Fruit fly (Drosophila melanogaster) whole organism, embryonic: ENCODE results near the gene Snx17.

ENCODE experiments used
- CG1024 ChIP-seq: fragments of 200-800 bp; sonication (Bioruptor generic); IDR thresholded peaks from 2 replicates; pipeline ENCODE4 v1.3.6; 2022; ENCODE audit warnings: missing biosample characterization, missing genetic modification characterization
- CG10321 ChIP-seq: fragments of 200-800 bp; sonication (Bioruptor generic); IDR thresholded peaks from 2 replicates; pipeline ENCODE4 v1.3.6; 2022; ENCODE audit warnings: missing biosample characterization, missing genetic modification characterization
- CG10462 ChIP-seq: fragments of 200-800 bp; sonication (Bioruptor generic); optimal IDR thresholded peaks from 2 replicates; lab custom pipeline; 2016; ENCODE audit warnings: missing biosample characterization, missing genetic modification characterization
- CG11247 ChIP-seq: fragments of 200-800 bp; sonication (Bioruptor generic); IDR thresholded peaks from 2 replicates; pipeline ENCODE4 v1.3.6; 2022; ENCODE audit warnings: missing biosample characterization, missing genetic modification characterization
- CG12299 ChIP-seq: fragments of 200-800 bp; sonication (Bioruptor generic); optimal IDR thresholded peaks from 2 replicates; lab custom pipeline; 2018; ENCODE audit warnings: missing biosample characterization, mild to moderate bottlenecking, missing genetic modification characterization
- CG13296 ChIP-seq: fragments of 200-800 bp; sonication (Bioruptor generic); optimal IDR thresholded peaks from 3 replicates; lab custom pipeline; 2018; ENCODE audit warnings: missing biosample characterization, mild to moderate bottlenecking, missing genetic modification characterization
- CG13624 ChIP-seq: fragments of 200-800 bp; sonication (Bioruptor generic); optimal IDR thresholded peaks from 2 replicates; lab custom pipeline; 2016; ENCODE audit warnings: missing biosample characterization, missing genetic modification characterization
- CG14710 ChIP-seq: fragments of 200-800 bp; sonication (Bioruptor generic); optimal IDR thresholded peaks from 3 replicates; lab custom pipeline; 2019; ENCODE audit warnings: missing biosample characterization, mild to moderate bottlenecking, missing genetic modification characterization, moderate library complexity
- CG15696 ChIP-seq: fragments of 200-800 bp; sonication (Bioruptor generic); optimal IDR thresholded peaks from 2 replicates; lab custom pipeline; 2019; ENCODE audit warnings: missing biosample characterization, mild to moderate bottlenecking, missing genetic modification characterization, moderate library complexity
- CG17802 ChIP-seq: fragments of 200-800 bp; sonication (Bioruptor generic); optimal IDR thresholded peaks from 2 replicates; lab custom pipeline; 2018; ENCODE audit warnings: missing biosample characterization, mild to moderate bottlenecking, missing genetic modification characterization, moderate library complexity
- CG2875 ChIP-seq: fragments of 200-800 bp; sonication (Bioruptor generic); optimal IDR thresholded peaks from 2 replicates; lab custom pipeline; 2017; ENCODE audit warnings: missing biosample characterization, mild to moderate bottlenecking, missing genetic modification characterization, missing genetic modification reagents
- CG31388 ChIP-seq: fragments of 200-800 bp; sonication (Bioruptor generic); optimal IDR thresholded peaks from 2 replicates; lab custom pipeline; 2016; ENCODE audit warnings: missing biosample characterization, missing genetic modification characterization
- CG3163 ChIP-seq: fragments of 200-800 bp; sonication (Bioruptor generic); optimal IDR thresholded peaks from 3 replicates; lab custom pipeline; 2016; ENCODE audit warnings: missing biosample characterization, missing genetic modification characterization
- CG33557 ChIP-seq: fragments of 200-800 bp; sonication (Bioruptor generic); optimal IDR thresholded peaks from 2 replicates; lab custom pipeline; 2019; ENCODE audit warnings: missing biosample characterization, mild to moderate bottlenecking, missing genetic modification characterization, moderate library complexity
- CG3847 ChIP-seq: fragments of 200-800 bp; sonication (Bioruptor generic); IDR thresholded peaks from 2 replicates; pipeline ENCODE4 v1.3.6; 2022; ENCODE audit warnings: missing biosample characterization, missing genetic modification characterization
- CG4617 ChIP-seq: fragments of 200-800 bp; sonication (Bioruptor generic); optimal IDR thresholded peaks from 3 replicates; lab custom pipeline; 2016; ENCODE audit warnings: missing biosample characterization, missing genetic modification characterization, borderline replicate concordance
- CG4730 ChIP-seq: fragments of 200-800 bp; sonication (Bioruptor generic); IDR thresholded peaks from 2 replicates; pipeline ENCODE4 v1.3.6; 2022; ENCODE audit warnings: missing biosample characterization, missing genetic modification characterization
- CG4820 ChIP-seq: fragments of 200-800 bp; sonication (Bioruptor generic); optimal IDR thresholded peaks from 3 replicates; lab custom pipeline; 2016; ENCODE audit warnings: missing biosample characterization, missing genetic modification characterization
- CG6654 ChIP-seq: fragments of 200-800 bp; sonication (Bioruptor generic); optimal IDR thresholded peaks from 2 replicates; lab custom pipeline; 2017; ENCODE audit warnings: missing biosample characterization, mild to moderate bottlenecking, missing genetic modification characterization
- CG6689 ChIP-seq: fragments of 200-800 bp; sonication (Bioruptor generic); IDR thresholded peaks from 2 replicates; pipeline ENCODE4 v1.3.6; 2022; ENCODE audit warnings: missing biosample characterization, missing genetic modification characterization
- CG7271 ChIP-seq: fragments of 200-800 bp; sonication (Bioruptor generic); optimal IDR thresholded peaks from 2 replicates; lab custom pipeline; 2018; ENCODE audit warnings: missing biosample characterization, mild to moderate bottlenecking, missing genetic modification characterization, moderate library complexity
- CG7839 ChIP-seq: fragments of 200-800 bp; sonication (Bioruptor generic); optimal IDR thresholded peaks from 3 replicates; lab custom pipeline; 2018; ENCODE audit warnings: missing biosample characterization, mild to moderate bottlenecking, missing genetic modification characterization, moderate library complexity
- CG7928 ChIP-seq: fragments of 200-800 bp; sonication (Bioruptor generic); optimal IDR thresholded peaks from 2 replicates; lab custom pipeline; 2017; ENCODE audit warnings: missing biosample characterization, mild to moderate bottlenecking, missing genetic modification characterization
- CG7963 ChIP-seq: fragments of 200-800 bp; sonication (Bioruptor generic); IDR thresholded peaks from 3 replicates; pipeline ENCODE4 v1.3.6; 2022; ENCODE audit warnings: missing biosample characterization, missing genetic modification characterization; ENCODE audit not compliant: partially characterized antibody
- CG7987 ChIP-seq: fragments of 200-800 bp; sonication (Bioruptor generic); optimal IDR thresholded peaks from 2 replicates; lab custom pipeline; 2018; ENCODE audit warnings: missing biosample characterization, mild to moderate bottlenecking, missing genetic modification characterization, moderate library complexity
- D ChIP-seq, 2 experiments: fragments of 200-800 bp in 1 of 2; fragments of >200 bp in 1 of 2; sonication (Bioruptor generic) in 1 of 2; optimal IDR thresholded peaks; 2 replicates in 1 of 2; 3 replicates in 1 of 2; lab custom pipeline; 2017; ENCODE audit warnings: mild to moderate bottlenecking in 1 of 2, missing biosample characterization in 1 of 2, missing genetic modification characterization in 1 of 2, missing genetic modification reagents in 1 of 2
- Dbx ChIP-seq: fragments of 200-800 bp; sonication (Bioruptor generic); IDR thresholded peaks from 3 replicates; pipeline ENCODE4 v1.3.6; 2022; ENCODE audit warnings: missing biosample characterization, missing genetic modification characterization
- GATAe ChIP-seq: fragments of 200-800 bp; sonication (Bioruptor generic); conservative IDR thresholded peaks from 2 replicates; pipeline ENCODE4 v1.3.6; 2022; ENCODE audit warnings: missing biosample characterization, missing genetic modification characterization
- Jarid2 ChIP-seq: fragments of 200-800 bp; sonication (Bioruptor generic); optimal IDR thresholded peaks from 3 replicates; lab custom pipeline; 2017; ENCODE audit warnings: mild to moderate bottlenecking, missing biosample characterization, missing genetic modification reagents, missing genetic modification characterization
- Opbp ChIP-seq: fragments of 200-800 bp; sonication (Bioruptor generic); IDR thresholded peaks from 3 replicates; pipeline ENCODE4 v1.3.6; 2022; ENCODE audit warnings: missing biosample characterization, missing genetic modification characterization; ENCODE audit not compliant: partially characterized antibody
- Optix ChIP-seq: fragments of 200-800 bp; sonication (Bioruptor generic); IDR thresholded peaks from 3 replicates; pipeline ENCODE4 v1.3.6; 2022; ENCODE audit warnings: missing biosample characterization, missing genetic modification characterization
- PHDP ChIP-seq: fragments of 200-800 bp; sonication (Bioruptor generic); optimal IDR thresholded peaks from 3 replicates; lab custom pipeline; 2018; ENCODE audit warnings: missing biosample characterization, mild to moderate bottlenecking, missing genetic modification characterization, moderate library complexity
- Stat92E ChIP-seq, 3 experiments: fragments of >200 bp in 2 of 3; fragments of 200-800 bp in 1 of 3; sonication (Bioruptor generic) in 1 of 3; optimal IDR thresholded peaks; 2 replicates each; lab custom pipeline; 2017 to 2019; ENCODE audit warnings: missing biosample characterization in 3 of 3, missing genetic modification characterization in 3 of 3, mild to moderate bottlenecking in 1 of 3, moderate library complexity in 1 of 3
- Trl ChIP-seq, 3 experiments: fragments of >200 bp in 2 of 3; fragments of 200-800 bp in 1 of 3; sonication (Bioruptor generic) in 1 of 3; optimal IDR thresholded peaks; 2 replicates in 1 of 3; 3 replicates in 2 of 3; lab custom pipeline; 2016 to 2017; ENCODE audit warnings: missing biosample characterization in 1 of 3, missing genetic modification characterization in 1 of 3
- chm ChIP-seq: fragments of 200-800 bp; sonication (Bioruptor generic); IDR thresholded peaks from 2 replicates; pipeline ENCODE4 v1.3.6; 2022; ENCODE audit warnings: missing biosample characterization, missing genetic modification characterization
- dysf ChIP-seq: fragments of 200-800 bp; sonication (Bioruptor generic); IDR thresholded peaks from 3 replicates; pipeline ENCODE4 v1.3.6; 2022; ENCODE audit warnings: missing biosample characterization, missing genetic modification characterization
- ftz-f1 ChIP-seq: fragments of 200-800 bp; sonication (Bioruptor generic); optimal IDR thresholded peaks from 2 replicates; lab custom pipeline; 2016; ENCODE audit warnings: missing biosample characterization, missing genetic modification characterization
- grau ChIP-seq: fragments of 200-800 bp; optimal IDR thresholded peaks from 3 replicates; lab custom pipeline; 2019; ENCODE audit warnings: missing biosample characterization, mild to moderate bottlenecking, missing genetic modification characterization, moderate library complexity
- kah ChIP-seq: fragments of 200-800 bp; sonication (Bioruptor generic); optimal IDR thresholded peaks from 2 replicates; lab custom pipeline; 2018; ENCODE audit warnings: missing biosample characterization, mild to moderate bottlenecking, missing genetic modification characterization
- lilli ChIP-seq: fragments of 200-800 bp; sonication (Bioruptor generic); optimal IDR thresholded peaks from 3 replicates; lab custom pipeline; 2016; ENCODE audit warnings: missing biosample characterization, missing genetic modification characterization
- ranshi ChIP-seq: fragments of 200-800 bp; sonication (Bioruptor generic); IDR thresholded peaks from 2 replicates; pipeline ENCODE4 v1.3.6; 2022; ENCODE audit warnings: missing biosample characterization, missing genetic modification characterization
- salm ChIP-seq: fragments of 200-800 bp; sonication (Bioruptor generic); optimal IDR thresholded peaks from 2 replicates; lab custom pipeline; 2018; ENCODE audit warnings: missing biosample characterization, mild to moderate bottlenecking, missing genetic modification characterization
- sd ChIP-seq: fragments of 200-800 bp; sonication (Bioruptor generic); optimal IDR thresholded peaks from 3 replicates; lab custom pipeline; 2018; ENCODE audit warnings: missing biosample characterization, mild to moderate bottlenecking, missing genetic modification characterization, moderate library complexity
- sim ChIP-seq: fragments of 200-800 bp; sonication (Bioruptor generic); IDR thresholded peaks from 2 replicates; pipeline ENCODE4 v1.3.6; 2022; ENCODE audit warnings: missing biosample characterization, missing genetic modification characterization
- tll ChIP-seq, 2 experiments: fragments of 200-800 bp in 1 of 2; fragments of >200 bp in 1 of 2; sonication (Bioruptor generic) in 1 of 2; optimal IDR thresholded peaks; 2 replicates each; lab custom pipeline; 2017 to 2019; ENCODE audit warnings: missing biosample characterization in 2 of 2, missing genetic modification characterization in 2 of 2, mild to moderate bottlenecking in 1 of 2, moderate library complexity in 1 of 2
- yki ChIP-seq: fragments of >200 bp; optimal IDR thresholded peaks from 3 replicates; lab custom pipeline; 2018
- zen ChIP-seq: fragments of 200-800 bp; sonication (Bioruptor generic); optimal IDR thresholded peaks from 3 replicates; lab custom pipeline; 2018; ENCODE audit warnings: missing biosample characterization, mild to moderate bottlenecking, missing genetic modification characterization, moderate library complexity

The Snx17 gene

DNA sequence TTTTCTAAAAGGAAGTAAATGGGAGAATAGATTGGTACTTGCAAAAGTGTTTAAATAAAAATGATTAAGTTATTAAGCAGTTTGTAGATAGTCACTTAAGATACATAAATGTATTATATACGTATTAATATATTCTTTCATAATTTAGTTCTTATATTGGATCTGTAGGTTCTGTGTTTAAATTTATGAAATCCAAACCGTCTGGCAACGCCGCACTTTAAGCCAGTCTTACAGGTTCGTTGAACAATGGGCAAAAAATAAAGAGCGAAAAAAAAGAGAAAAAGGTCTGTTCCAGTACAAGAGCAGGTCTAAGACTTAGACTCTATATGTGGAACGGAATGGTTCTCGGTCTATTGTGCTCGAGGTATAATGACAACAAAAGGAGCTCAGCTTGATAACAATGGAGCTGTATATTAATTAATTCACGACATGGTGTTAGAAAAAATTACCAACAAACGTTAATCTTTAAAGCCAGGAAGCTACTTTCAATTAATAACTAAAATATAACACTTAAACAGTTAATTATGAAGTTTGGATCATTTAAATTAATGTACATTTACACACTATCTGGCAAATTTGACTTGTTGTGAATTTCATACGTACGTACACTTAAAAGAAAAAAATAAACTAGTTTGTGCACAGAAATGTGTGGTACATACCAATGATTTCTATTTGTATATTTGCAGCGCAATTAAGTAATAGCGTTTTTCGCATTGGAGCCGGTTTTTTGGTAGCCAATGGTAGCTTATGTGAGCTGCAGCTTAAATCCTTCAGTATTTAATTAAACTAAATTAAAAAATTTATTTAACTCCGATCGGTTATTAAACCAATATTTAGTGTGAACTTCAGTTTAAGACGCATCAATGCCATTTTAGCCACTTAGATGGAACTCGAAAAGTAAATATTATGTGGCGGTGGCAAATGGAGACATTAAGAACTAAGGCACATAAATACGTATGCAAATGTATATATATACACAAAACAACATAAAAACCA is 2.3 kb upstream of the Snx17 start, which contains the start of gene CG5731 (continued):
- TF ChIP-seq GATAe (no peak), CG4617 (peak; percentile 9), CG7839 (tag; lab: Kevin White, UChicago) (no peak), sd (tag; lab: Kevin White, UChicago) (no peak), CG13296 (GFP tag; lab: Kevin White, UChicago) (peak; percentile 28), tll (GFP tag; optimal IDR thresholded peaks at IDR 0.05; lab: Kevin White, UChicago) (no peak), lilli (no peak), Optix (GFP tag; lab: Robert Waterston, UW) (no peak), CG7987 (no peak), Jarid2 (no peak), CG31388 (GFP tag; lab: Kevin White, UChicago) (no peak), yki (lab: Kevin White, UChicago) (no peak), CG10321 (GFP tag; lab: Robert Waterston, UW) (no peak), CG10462 (GFP tag; lab: Kevin White, UChicago) (no peak), CG6654 (GFP tag; lab: Kevin White, UChicago) (no peak), PHDP (tag; lab: Kevin White, UChicago) (no peak), ranshi (no peak), CG17802 (tag; lab: Kevin White, UChicago) (no peak), CG12299 (tag; lab: Kevin White, UChicago) (no peak), CG13624 (GFP tag; lab: Kevin White, UChicago) (no peak), CG2875 (GFP tag; lab: Kevin White, UChicago) (no peak), CG3847 (GFP tag; lab: Robert Waterston, UW) (no peak), Dbx (no peak), CG4820 (GFP tag; lab: Kevin White, UChicago) (no peak), Opbp (GFP tag; lab: Robert Waterston, UW) (no peak), CG1024 (GFP tag; lab: Robert Waterston, UW) (no peak), CG11247 (no peak), CG7963 (no peak), CG15696 (no peak), salm (tag; lab: Kevin White, UChicago) (no peak), dysf (GFP tag; lab: Robert Waterston, UW) (no peak), Trl (optimal IDR thresholded peaks at IDR 0.05; lab: Kevin White, UChicago) (peak in 1 of 2 experiments; percentile 27), Trl (GFP tag; optimal IDR thresholded peaks at IDR 0.05; lab: Kevin White, UChicago) (no peak), kah (no peak), chm (GFP tag; lab: Robert Waterston, UW) (no peak), CG4730 (GFP tag; lab: Robert Waterston, UW) (no peak), ftz-f1 (GFP tag; lab: Kevin White, UChicago) (no peak), CG3163 (GFP tag; lab: Kevin White, UChicago) (peak; percentile 90), CG7271 (tag; lab: Kevin White, UChicago) (no peak), sim (GFP tag; lab: Robert Waterston, UW) (no peak), zen (tag; lab: Kevin White, UChicago) (no peak), Stat92E (GFP tag; optimal IDR thresholded peaks at IDR 0.05; lab: Kevin White, UChicago) (no peak), CG7928 (GFP tag; lab: Kevin White, UChicago) (no peak), CG14710 (no peak), CG33557 (GFP tag; lab: Kevin White, UChicago) (no peak), D (optimal IDR thresholded peaks at IDR 0.05; lab: Kevin White, UChicago) (no peak), D (GFP tag; optimal IDR thresholded peaks at IDR 0.05; lab: Kevin White, UChicago) (no peak), grau (peak; percentile 1), CG6689 (GFP tag; lab: Robert Waterston, UW) (no peak)
